Fruit fly (Drosophila melanogaster) whole organism, wandering third instar larva: ENCODE data around the gene CG33688.

Experiments used
- Abd-B ChIP-seq: fragments of >200 bp; optimal IDR thresholded peaks from 2 replicates; lab custom pipeline; 2017; ENCODE audit warnings: missing biosample characterization, missing genetic modification characterization
- Dfd ChIP-seq: fragments of >200 bp; optimal IDR thresholded peaks from 2 replicates; lab custom pipeline; 2017; ENCODE audit warnings: missing biosample characterization, missing genetic modification characterization
- GATAd ChIP-seq: sonication (Bioruptor generic); optimal IDR thresholded peaks from 2 replicates; lab custom pipeline; 2016; ENCODE audit warnings: missing biosample characterization, missing genetic modification characterization
- Mio ChIP-seq: sonication (Bioruptor generic); optimal IDR thresholded peaks from 2 replicates; lab custom pipeline; 2016; ENCODE audit warnings: missing biosample characterization, missing genetic modification characterization
- OdsH ChIP-seq: fragments of 200-800 bp; sonication (Bioruptor generic); optimal IDR thresholded peaks from 2 replicates; lab custom pipeline; 2016; ENCODE audit warnings: missing biosample characterization, mild to moderate bottlenecking, missing genetic modification characterization
- Vsx2 ChIP-seq: fragments of 200-300, 225-300 bp; sonication (Bioruptor generic); optimal IDR thresholded peaks from 2 replicates; lab custom pipeline; 2018; ENCODE audit warnings: missing biosample characterization, missing genetic modification characterization; ENCODE audit not compliant: partially characterized antibody
- brk ChIP-seq: fragments of 200-800 bp; sonication (Bioruptor generic); optimal IDR thresholded peaks from 2 replicates; lab custom pipeline; 2016; ENCODE audit warnings: missing biosample characterization, mild to moderate bottlenecking, missing genetic modification characterization
- dmrt93B ChIP-seq: fragments of 200-800 bp; sonication (Bioruptor generic); optimal IDR thresholded peaks from 2 replicates; lab custom pipeline; 2018; ENCODE audit warnings: missing biosample characterization, mild to moderate bottlenecking, missing genetic modification characterization
- fru ChIP-seq: fragments of 200-800 bp; sonication (Bioruptor generic); optimal IDR thresholded peaks from 3 replicates; lab custom pipeline; 2016; ENCODE audit warnings: missing biosample characterization, mild to moderate bottlenecking, missing genetic modification characterization
- pan ChIP-seq: fragments of >200 bp; optimal IDR thresholded peaks from 2 replicates; lab custom pipeline; 2017
- tai ChIP-seq: sonication (Bioruptor generic); optimal IDR thresholded peaks from 2 replicates; lab custom pipeline; 2016; ENCODE audit warnings: missing biosample characterization, missing genetic modification characterization
- usp ChIP-seq: fragments of >200 bp; optimal IDR thresholded peaks from 2 replicates; lab custom pipeline; 2017; ENCODE audit warnings: missing biosample characterization, missing genetic modification characterization
- woc ChIP-seq: sonication (Bioruptor generic); optimal IDR thresholded peaks from 2 replicates; lab custom pipeline; 2016; ENCODE audit warnings: missing biosample characterization, mild to moderate bottlenecking, missing genetic modification characterization

DNA sequence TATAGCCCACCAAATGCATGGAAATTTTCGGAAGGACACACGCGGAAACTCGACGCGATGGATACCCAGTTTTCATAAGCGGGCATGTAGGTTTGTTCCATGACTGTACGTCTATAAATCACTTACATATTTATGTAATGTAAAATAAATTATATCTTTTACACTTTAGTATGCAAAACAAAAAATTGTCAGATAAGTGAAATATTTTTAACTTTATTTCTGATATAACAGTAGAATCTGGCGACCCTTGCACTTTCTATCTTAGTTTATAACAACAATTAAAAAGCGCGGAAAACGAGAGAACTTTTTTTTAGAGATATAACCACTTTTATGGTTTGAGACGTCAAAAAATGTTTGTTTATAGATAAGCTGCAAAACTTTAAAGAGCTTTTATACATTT is 21.3 kb upstream of the CG33688 start:
- TF ChIP-seq Mio (GFP tag; lab: Kevin White, UChicago) = no peak
- TF ChIP-seq fru = no peak
- TF ChIP-seq pan = no peak
- no peak for TF ChIP-seq woc
- no peak for TF ChIP-seq tai (GFP tag; lab: Kevin White, UChicago)
- TF ChIP-seq Abd-B (GFP tag; lab: Kevin White, UChicago) = no peak
- no peak for TF ChIP-seq usp (GFP tag; lab: Kevin White, UChicago)
- TF ChIP-seq Vsx2 (GFP tag; lab: Kevin White, UChicago) = no peak
- no peak for TF ChIP-seq OdsH (GFP tag; lab: Kevin White, UChicago)
- TF ChIP-seq brk = no peak
- no peak for TF ChIP-seq Dfd
- no peak for TF ChIP-seq GATAd (GFP tag; lab: Kevin White, UChicago)
- TF ChIP-seq dmrt93B (GFP tag; lab: Kevin White, UChicago) = no peak
